Worm (Caenorhabditis elegans) whole organism, L1 larva: ENCODE results near the gene F36G9.3.
A peak's percentile ranks its signal among the peaks of the same experiment; 100 is the strongest.

Experiments used
- C16A3.4 ChIP-seq: fragments of 150-350 bp; optimal IDR thresholded peaks from 2 replicates; lab custom pipeline; 2014; ENCODE audit warnings: missing biosample characterization, missing genetic modification characterization
- C34B4.2 ChIP-seq: sonication (generic microtip); optimal IDR thresholded peaks from 2 replicates; lab custom pipeline; 2017; ENCODE audit warnings: mild to moderate bottlenecking, missing genetic modification characterization, missing compliant biosample characterization
- F16B12.6 ChIP-seq: fragments of 150-350 bp; optimal IDR thresholded peaks from 2 replicates; lab custom pipeline; 2014; ENCODE audit warnings: missing biosample characterization, missing genetic modification characterization
- blmp-1 ChIP-seq: fragments of 150-350 bp; optimal IDR thresholded peaks from 2 replicates; lab custom pipeline; 2014; ENCODE audit warnings: missing biosample characterization, missing genetic modification characterization
- ceh-82 ChIP-seq, 3 experiments: fragments of 150-350 bp in 1 of 3; sonication (generic microtip) in 2 of 3; optimal IDR thresholded peaks; 2 replicates each; lab custom pipeline; 2014 to 2017; ENCODE audit warnings: missing biosample characterization in 3 of 3, missing genetic modification characterization in 3 of 3
- ceh-88 ChIP-seq: fragments of 200-800 bp; sonication (Bioruptor generic); IDR thresholded peaks from 2 replicates; pipeline ENCODE4 v1.3.6; 2022; ENCODE audit warnings: missing genetic modification characterization, missing compliant biosample characterization
- ceh-90 ChIP-seq: sonication (generic microtip); optimal IDR thresholded peaks from 2 replicates; lab custom pipeline; 2016; ENCODE audit warnings: missing genetic modification characterization, missing compliant biosample characterization
- ces-1 ChIP-seq: fragments of 150-350 bp; optimal IDR thresholded peaks from 2 replicates; lab custom pipeline; 2014; ENCODE audit warnings: missing biosample characterization, missing genetic modification reagents, missing genetic modification characterization
- efl-1 ChIP-seq, 4 experiments: fragments of 150-350 bp; optimal IDR thresholded peaks in 3 of 4; peaks in 1 of 4; 1 replicate in 1 of 4; 2 replicates in 3 of 4; lab custom pipeline; 2014; ENCODE audit warnings: missing biosample characterization in 2 of 4, missing genetic modification characterization in 2 of 4, missing genetic modification reagents in 2 of 4
- efl-3 ChIP-seq: fragments of 200-800 bp; sonication (Bioruptor generic); optimal IDR thresholded peaks from 2 replicates; lab custom pipeline; 2018; ENCODE audit warnings: mild to moderate bottlenecking, missing genetic modification characterization, missing compliant biosample characterization
- egl-13 ChIP-seq: sonication (generic microtip); optimal IDR thresholded peaks from 2 replicates; lab custom pipeline; 2016; ENCODE audit warnings: missing genotype, missing genetic modification reagents, missing genetic modification characterization, missing compliant biosample characterization
- egl-27 ChIP-seq, 2 experiments: fragments of 150-350 bp in 1 of 2; sonication (generic microtip); optimal IDR thresholded peaks; 3 replicates each; lab custom pipeline; 2017 to 2018; ENCODE audit warnings: missing biosample characterization in 2 of 2, missing genetic modification characterization in 2 of 2, missing genetic modification reagents in 2 of 2
- elt-2 ChIP-seq: sonication (generic microtip); optimal IDR thresholded peaks from 2 replicates; lab custom pipeline; 2016; ENCODE audit warnings: missing genetic modification characterization, mild to moderate bottlenecking, inconsistent platforms, missing compliant biosample characterization, missing genetic modification reagents
- elt-3 ChIP-seq, 6 experiments: fragments of 150-350 bp in 1 of 6; sonication (generic microtip); optimal IDR thresholded peaks; 2 replicates each; lab custom pipeline; 2017 to 2018; ENCODE audit warnings: missing biosample characterization in 6 of 6, missing genetic modification characterization in 6 of 6, inconsistent platforms in 1 of 6
- ets-5 ChIP-seq: fragments of 200-800 bp; sonication (Bioruptor generic); IDR thresholded peaks from 2 replicates; pipeline ENCODE4 v1.3.6; 2022; ENCODE audit warnings: missing genetic modification characterization, missing compliant biosample characterization
- fkh-4 ChIP-seq: sonication (generic microtip); optimal IDR thresholded peaks from 2 replicates; lab custom pipeline; 2016; ENCODE audit warnings: missing compliant biosample characterization, missing genetic modification characterization, borderline replicate concordance
- fkh-8 ChIP-seq: sonication (generic microtip); optimal IDR thresholded peaks from 2 replicates; lab custom pipeline; 2016; ENCODE audit warnings: mild to moderate bottlenecking, missing genetic modification characterization, missing compliant biosample characterization
- grh-1 ChIP-seq: fragments of 200-800 bp; sonication (Bioruptor generic); IDR thresholded peaks from 2 replicates; pipeline ENCODE4 v1.3.6; 2022; ENCODE audit warnings: missing genetic modification reagents, missing genetic modification characterization, missing compliant biosample characterization
- hlh-17 ChIP-seq: fragments of 200-800 bp; sonication (Bioruptor generic); optimal IDR thresholded peaks from 2 replicates; lab custom pipeline; 2018; ENCODE audit warnings: missing genetic modification characterization, mild to moderate bottlenecking, missing compliant biosample characterization, moderate library complexity, borderline replicate concordance
- hlh-4 ChIP-seq: sonication (generic microtip); optimal IDR thresholded peaks from 2 replicates; lab custom pipeline; 2016; ENCODE audit warnings: mild to moderate bottlenecking, missing genetic modification characterization, missing compliant biosample characterization
- hpl-2 ChIP-seq: fragments of 150-350 bp; optimal IDR thresholded peaks from 2 replicates; lab custom pipeline; 2014; ENCODE audit warnings: missing biosample characterization, missing genetic modification reagents, missing genetic modification characterization
- isw-1 ChIP-seq: fragments of 200-800 bp; sonication (Bioruptor generic); IDR thresholded peaks from 2 replicates; pipeline ENCODE4 v1.3.6; 2022; ENCODE audit warnings: missing genetic modification characterization, missing compliant biosample characterization
- lin-13 ChIP-seq: fragments of 150-350 bp; optimal IDR thresholded peaks from 2 replicates; lab custom pipeline; 2014; ENCODE audit warnings: missing biosample characterization, missing genetic modification reagents, missing genetic modification characterization
- lin-14 ChIP-seq: fragments of 200-800 bp; sonication (Bioruptor generic); optimal IDR thresholded peaks from 2 replicates; lab custom pipeline; 2018; ENCODE audit warnings: mild to moderate bottlenecking, missing genetic modification characterization, moderate library complexity, missing compliant biosample characterization
- lin-35 ChIP-seq, 2 experiments: fragments of 150-350 bp; optimal IDR thresholded peaks; 2 replicates each; lab custom pipeline; 2014; ENCODE audit warnings: missing biosample characterization in 2 of 2, missing genetic modification characterization in 2 of 2, missing genetic modification reagents in 2 of 2
- lin-39 ChIP-seq: fragments of 150-350 bp; optimal IDR thresholded peaks from 2 replicates; lab custom pipeline; 2014; ENCODE audit warnings: missing biosample characterization, missing genetic modification reagents, missing genetic modification characterization
- lir-3 ChIP-seq: sonication (generic microtip); optimal IDR thresholded peaks from 2 replicates; lab custom pipeline; 2016; ENCODE audit warnings: mild to moderate bottlenecking, missing genetic modification characterization, moderate library complexity, missing compliant biosample characterization; ENCODE audit not compliant: poor library complexity
- mab-9 ChIP-seq: fragments of 200-800 bp; sonication (Bioruptor generic); IDR thresholded peaks from 2 replicates; pipeline ENCODE4 v1.3.6; 2022; ENCODE audit warnings: missing genetic modification reagents, missing genetic modification characterization, missing compliant biosample characterization
- mdl-1 ChIP-seq, 2 experiments: fragments of 150-350 bp; optimal IDR thresholded peaks; 2 replicates each; lab custom pipeline; 2014 to 2017; ENCODE audit warnings: missing biosample characterization in 2 of 2, missing genetic modification characterization in 2 of 2, inconsistent platforms in 1 of 2
- mep-1 ChIP-seq: fragments of 150-350 bp; optimal IDR thresholded peaks from 2 replicates; lab custom pipeline; 2014; ENCODE audit warnings: missing biosample characterization, missing genetic modification characterization
- nhr-12 ChIP-seq: sonication (generic microtip); optimal IDR thresholded peaks from 2 replicates; lab custom pipeline; 2017; ENCODE audit warnings: missing biosample characterization, missing genetic modification characterization
- nhr-237 ChIP-seq: fragments of 150-350 bp; optimal IDR thresholded peaks from 2 replicates; lab custom pipeline; 2014; ENCODE audit warnings: missing biosample characterization, missing genetic modification characterization
- nhr-71 ChIP-seq: sonication (generic microtip); optimal IDR thresholded peaks from 2 replicates; lab custom pipeline; 2016; ENCODE audit warnings: mild to moderate bottlenecking, missing genetic modification characterization, moderate library complexity, missing compliant biosample characterization
- nhr-85 ChIP-seq: sonication (generic microtip); peaks from one replicate; lab custom pipeline; 2016; ENCODE audit warnings: missing genetic modification characterization, inconsistent platforms, missing compliant biosample characterization
- nhr-90 ChIP-seq: sonication (generic microtip); optimal IDR thresholded peaks from 2 replicates; lab custom pipeline; 2016; ENCODE audit warnings: mild to moderate bottlenecking, missing genetic modification characterization, missing compliant biosample characterization; ENCODE audit not compliant: poor library complexity
- pax-3 ChIP-seq: fragments of 200-800 bp; sonication (Bioruptor generic); optimal IDR thresholded peaks from 2 replicates; lab custom pipeline; 2018; ENCODE audit warnings: mild to moderate bottlenecking, missing genetic modification characterization, moderate library complexity, missing compliant biosample characterization
- rnt-1 ChIP-seq: sonication (generic microtip); optimal IDR thresholded peaks from 2 replicates; lab custom pipeline; 2016; ENCODE audit warnings: mild to moderate bottlenecking, missing genetic modification characterization, moderate library complexity, missing compliant biosample characterization
- skn-1 ChIP-seq: fragments of 150-350 bp; optimal IDR thresholded peaks from 2 replicates; lab custom pipeline; 2014; ENCODE audit warnings: missing biosample characterization, missing genetic modification characterization
- snpc-4 ChIP-seq: fragments of 150-350 bp; optimal IDR thresholded peaks from 2 replicates; lab custom pipeline; 2014; ENCODE audit warnings: missing biosample characterization, missing genetic modification characterization
- sox-4 ChIP-seq: sonication (generic microtip); optimal IDR thresholded peaks from 2 replicates; lab custom pipeline; 2016; ENCODE audit warnings: missing genetic modification characterization, missing compliant biosample characterization
- sptf-1 ChIP-seq: fragments of 150-350 bp; optimal IDR thresholded peaks from 2 replicates; lab custom pipeline; 2014; ENCODE audit warnings: missing biosample characterization, missing genetic modification characterization
- swsn-7 ChIP-seq: sonication (generic microtip); optimal IDR thresholded peaks from 2 replicates; lab custom pipeline; 2016; ENCODE audit warnings: missing genetic modification characterization, missing compliant biosample characterization
- tbx-2 ChIP-seq: sonication (generic microtip); optimal IDR thresholded peaks from 2 replicates; lab custom pipeline; 2016; ENCODE audit warnings: missing genetic modification characterization, missing compliant biosample characterization
- unc-30 ChIP-seq: sonication (generic microtip); optimal IDR thresholded peaks from 2 replicates; lab custom pipeline; 2017; ENCODE audit warnings: missing biosample characterization, missing genetic modification characterization
- unc-86 ChIP-seq: sonication (generic microtip); optimal IDR thresholded peaks from 2 replicates; lab custom pipeline; 2016; ENCODE audit warnings: missing genetic modification characterization, missing compliant biosample characterization
- unc-98 ChIP-seq: fragments of 200-800 bp; sonication (Bioruptor generic); IDR thresholded peaks from 2 replicates; pipeline ENCODE4 v1.3.6; 2022; ENCODE audit warnings: missing genetic modification characterization, missing compliant biosample characterization
- xbp-1 ChIP-seq: sonication (generic microtip); optimal IDR thresholded peaks from 2 replicates; lab custom pipeline; 2016; ENCODE audit warnings: missing genetic modification characterization, missing compliant biosample characterization
- zag-1 ChIP-seq: fragments of 150-350 bp; optimal IDR thresholded peaks from 2 replicates; lab custom pipeline; 2014; ENCODE audit warnings: missing biosample characterization, missing genetic modification characterization
- zip-4 ChIP-seq: fragments of 200-800 bp; sonication (Bioruptor generic); optimal IDR thresholded peaks from 2 replicates; lab custom pipeline; 2018; ENCODE audit warnings: mild to moderate bottlenecking, missing genetic modification characterization, moderate library complexity, missing compliant biosample characterization

F36G9.3 gene

DNA sequence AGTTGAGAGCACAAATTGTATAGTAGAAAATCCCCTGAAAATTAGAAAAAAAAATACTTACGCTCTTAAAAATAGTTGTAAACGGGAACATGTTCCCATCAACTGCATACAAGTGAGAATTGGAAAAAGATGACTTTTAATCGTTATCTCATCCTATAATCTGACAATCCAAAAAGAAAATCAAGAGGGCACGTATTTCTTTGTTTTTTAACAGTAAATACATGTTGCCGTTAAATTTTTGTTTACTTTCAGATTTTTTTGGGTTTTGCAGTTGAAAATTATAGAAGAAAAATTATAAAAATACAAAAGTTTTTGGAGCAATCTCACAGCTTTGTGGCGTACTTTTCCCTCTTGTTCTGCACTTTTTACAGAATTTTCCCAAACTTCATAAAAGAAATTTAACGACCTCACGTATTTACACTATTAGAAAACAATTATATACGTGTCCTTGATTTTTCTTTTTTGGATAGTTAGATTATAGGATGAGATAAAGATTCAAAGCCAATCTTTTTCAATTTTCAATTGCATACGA is 39.5 kb downstream of the F36G9.3 start, which contains the start of the genes C06C6.9 and C06C6.8:
Gene C06C6.9 (minus strand): TSS at position 101 of the 532 bp plus-strand sequence.
Gene C06C6.8 (plus strand): TSS at position 482 of the 532 bp plus-strand sequence.
- TF ChIP-seq efl-1 (optimal IDR thresholded peaks at IDR 0.05; lab: Kevin White, UChicago) = no peak
- TF ChIP-seq efl-1 (GFP tag; optimal IDR thresholded peaks at IDR 0.05 in 1 of 2; lab: Kevin White, UChicago) = peak in 1 of 2 experiments; percentile 70
- TF ChIP-seq F16B12.6 = no peak

DNA sequence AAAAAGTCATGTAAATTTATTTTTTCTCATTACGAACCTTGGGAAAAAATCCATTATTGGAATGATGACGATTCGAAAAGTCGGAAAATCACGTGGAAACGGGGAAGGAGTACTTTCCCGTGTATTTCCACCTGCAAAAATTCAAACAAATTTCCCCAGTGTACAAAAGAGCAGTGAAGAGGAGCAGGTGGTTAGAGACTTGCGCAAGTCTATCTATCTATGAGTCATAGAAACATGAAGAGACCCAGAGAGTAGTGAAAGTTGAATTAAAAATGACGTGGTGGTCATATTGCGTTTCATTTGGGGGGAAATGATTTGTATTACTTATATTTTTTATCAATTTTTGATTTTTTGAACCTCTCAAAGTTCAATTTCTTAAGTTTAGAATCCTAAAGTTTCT is 43.2 kb downstream of the F36G9.3 start, which contains the start of gene nhr-50:
Gene nhr-50 (minus strand): TSS at position 199 of the 400 bp plus-strand sequence.
- TF ChIP-seq lin-14 (GFP tag; lab: Kevin White, UChicago) (peak; percentile 84), hlh-17 (GFP tag; lab: Kevin White, UChicago) (no peak), fkh-8 (peak; percentile 88), elt-3 (tag; optimal IDR thresholded peaks at IDR 0.05; lab: Kevin White, UChicago) (peak in 1 of 6 experiments; percentile 21), ceh-88 (GFP tag; lab: Robert Waterston, UW) (no peak), sptf-1 (tag; lab: Kevin White, UChicago) (no peak), efl-3 (no peak), lin-13 (GFP tag; lab: Kevin White, UChicago) (no peak), hpl-2 (GFP tag; lab: Kevin White, UChicago) (no peak), mep-1 (tag; lab: Kevin White, UChicago) (peak; percentile 25), C16A3.4 (tag; lab: Kevin White, UChicago) (no peak), tbx-2 (peak; percentile 11), skn-1 (peak; percentile 69), egl-27 (tag; optimal IDR thresholded peaks at IDR 0.05; lab: Kevin White, UChicago) (peak in 1 of 2 experiments; percentile 26), nhr-12 (tag; lab: Kevin White, UChicago) (no peak), snpc-4 (tag; lab: Kevin White, UChicago) (peak; percentile 5), nhr-90 (peak; percentile 36), nhr-237 (peak; percentile 18), fkh-4 (tag; lab: Kevin White, UChicago) (no peak), nhr-71 (peak; percentile 81), grh-1 (GFP tag; lab: Robert Waterston, UW) (no peak), xbp-1 (tag; lab: Kevin White, UChicago) (peak; percentile 17), ceh-90 (tag; lab: Kevin White, UChicago) (no peak), mab-9 (no peak), egl-13 (no peak), lin-39 (tag; lab: Kevin White, UChicago) (no peak), blmp-1 (tag; lab: Kevin White, UChicago) (peak; percentile 88), ces-1 (GFP tag; lab: Kevin White, UChicago) (no peak), rnt-1 (tag; lab: Kevin White, UChicago) (peak; percentile 10), lin-35 (GFP tag; optimal IDR thresholded peaks at IDR 0.05; lab: Kevin White, UChicago) (peak; percentile 13 to 27), hlh-4 (peak; percentile 80), ceh-82 (tag; optimal IDR thresholded peaks at IDR 0.05; lab: Kevin White, UChicago) (peak in 2 of 3 experiments; percentile 16 to 49), unc-86 (tag; lab: Kevin White, UChicago) (no peak), pax-3 (peak; percentile 36), isw-1 (GFP tag; lab: Robert Waterston, UW) (no peak; the same call in 1 of the 2 replicates), mdl-1 (tag; optimal IDR thresholded peaks at IDR 0.05; lab: Kevin White, UChicago) (peak in 1 of 2 experiments; percentile 53), swsn-7 (tag; lab: Kevin White, UChicago) (peak; percentile 36), ets-5 (no peak), elt-2 (tag; lab: Kevin White, UChicago) (peak; percentile 83), efl-1 (optimal IDR thresholded peaks at IDR 0.05; lab: Kevin White, UChicago) (peak; percentile 28 to 36), efl-1 (GFP tag; optimal IDR thresholded peaks at IDR 0.05 in 1 of 2; lab: Kevin White, UChicago) (peak; percentile 15 to 95), unc-98 (no peak), lir-3 (tag; lab: Kevin White, UChicago) (no peak), zag-1 (no peak), unc-30 (tag; lab: Kevin White, UChicago) (no peak), nhr-85 (tag; lab: Kevin White, UChicago) (peak; percentile 85), C34B4.2 (no peak), zip-4 (GFP tag; lab: Kevin White, UChicago) (no peak), sox-4 (tag; lab: Kevin White, UChicago) (peak; percentile 7)
